Fruit fly (Drosophila melanogaster) whole organism, prepupa: ENCODE measurements around the gene CG15221.

ENCODE experiments used
- Blimp-1 ChIP-seq: fragments of 200-800 bp; sonication (Bioruptor generic); optimal IDR thresholded peaks from 3 replicates; lab custom pipeline; 2017; ENCODE audit warnings: missing biosample characterization, missing genetic modification characterization, mild to moderate bottlenecking, moderate library complexity, missing genetic modification reagents
- CG10631 ChIP-seq: fragments of 200-800 bp; sonication (Bioruptor generic); optimal IDR thresholded peaks from 2 replicates; lab custom pipeline; 2016; ENCODE audit warnings: missing biosample characterization, missing genetic modification characterization
- CG11762 ChIP-seq: fragments of 200-800 bp; sonication (Bioruptor generic); optimal IDR thresholded peaks from 3 replicates; lab custom pipeline; 2016; ENCODE audit warnings: missing biosample characterization, missing genetic modification characterization; ENCODE audit not compliant: insufficient read depth
- CG11902 ChIP-seq: fragments of 200-800 bp; sonication (Bioruptor generic); optimal IDR thresholded peaks from 3 replicates; lab custom pipeline; 2016; ENCODE audit warnings: missing biosample characterization, missing genetic modification characterization
- CG15336 ChIP-seq: fragments of 200-800 bp; sonication (Bioruptor generic); IDR thresholded peaks from 2 replicates; pipeline ENCODE4 v1.3.6; 2022; ENCODE audit warnings: missing biosample characterization, missing genetic modification characterization
- CG1621 ChIP-seq: fragments of 200-800 bp; sonication (Bioruptor generic); optimal IDR thresholded peaks from 3 replicates; lab custom pipeline; 2018; ENCODE audit warnings: missing biosample characterization, mild to moderate bottlenecking, missing genetic modification characterization
- CG16779 ChIP-seq: fragments of 200-800 bp; sonication (Bioruptor generic); optimal IDR thresholded peaks from 3 replicates; lab custom pipeline; 2017; ENCODE audit warnings: missing biosample characterization, mild to moderate bottlenecking, missing genetic modification characterization
- CG3032 ChIP-seq: fragments of 200-800 bp; optimal IDR thresholded peaks from 2 replicates; lab custom pipeline; 2019; ENCODE audit warnings: missing biosample characterization, mild to moderate bottlenecking, missing genetic modification characterization, moderate library complexity
- CG31627 ChIP-seq: fragments of 200-800 bp; sonication (Bioruptor generic); optimal IDR thresholded peaks from 3 replicates; lab custom pipeline; 2016; ENCODE audit warnings: missing biosample characterization, missing genetic modification characterization
- CG32006 ChIP-seq: fragments of 200-800 bp; sonication (Bioruptor generic); optimal IDR thresholded peaks from 3 replicates; lab custom pipeline; 2017; ENCODE audit warnings: missing biosample characterization, mild to moderate bottlenecking, missing genetic modification characterization
- CG3919 ChIP-seq: fragments of 200-800 bp; sonication (Bioruptor generic); optimal IDR thresholded peaks from 3 replicates; lab custom pipeline; 2016; ENCODE audit warnings: missing biosample characterization, missing genetic modification characterization
- CG4318 ChIP-seq: fragments of 200-800 bp; sonication (Bioruptor generic); optimal IDR thresholded peaks from 3 replicates; lab custom pipeline; 2017; ENCODE audit warnings: missing biosample characterization, mild to moderate bottlenecking, missing genetic modification characterization
- CG6163 ChIP-seq: fragments of 200-800 bp; sonication (Bioruptor generic); IDR thresholded peaks from 3 replicates; pipeline ENCODE4 v1.3.6; 2022; ENCODE audit warnings: missing biosample characterization, missing genetic modification characterization
- CG6792 ChIP-seq: fragments of 200-800 bp; sonication (Bioruptor generic); optimal IDR thresholded peaks from 3 replicates; lab custom pipeline; 2016; ENCODE audit warnings: missing biosample characterization, missing genetic modification characterization
- CG6808 ChIP-seq: fragments of 200-800 bp; sonication (Bioruptor generic); optimal IDR thresholded peaks from 3 replicates; lab custom pipeline; 2017; ENCODE audit warnings: missing biosample characterization, missing genetic modification characterization, mild to moderate bottlenecking, moderate library complexity, missing genetic modification reagents
- CG6854 ChIP-seq: fragments of 200-800 bp; sonication (Bioruptor generic); optimal IDR thresholded peaks from 2 replicates; lab custom pipeline; 2017; ENCODE audit warnings: missing biosample characterization, mild to moderate bottlenecking, missing genetic modification characterization
- CG7368 ChIP-seq: fragments of 200-800 bp; sonication (Bioruptor generic); optimal IDR thresholded peaks from 3 replicates; lab custom pipeline; 2016; ENCODE audit warnings: missing biosample characterization, missing genetic modification characterization
- CG8319 ChIP-seq: fragments of 200-800 bp; sonication (Bioruptor generic); optimal IDR thresholded peaks from 3 replicates; lab custom pipeline; 2016; ENCODE audit warnings: missing biosample characterization, missing genetic modification characterization
- CG8632 ChIP-seq: fragments of 200-800 bp; sonication (Bioruptor generic); optimal IDR thresholded peaks from 3 replicates; lab custom pipeline; 2016; ENCODE audit warnings: missing biosample characterization, missing genetic modification characterization
- CG9139 ChIP-seq: fragments of 200-800 bp; sonication (Bioruptor generic); optimal IDR thresholded peaks from 3 replicates; lab custom pipeline; 2017; ENCODE audit warnings: missing biosample characterization, mild to moderate bottlenecking, missing genetic modification characterization
- Eip78C ChIP-seq: fragments of 200-800 bp; sonication (Bioruptor generic); peaks from one replicate; lab custom pipeline; 2016; ENCODE audit warnings: missing biosample characterization, missing genetic modification characterization
- Eip93F ChIP-seq: fragments of 200-800 bp; sonication (Bioruptor generic); optimal IDR thresholded peaks from 2 replicates; lab custom pipeline; 2016; ENCODE audit warnings: missing biosample characterization, mild to moderate bottlenecking, missing genetic modification characterization
- Ets21C ChIP-seq: fragments of 200-800 bp; sonication (Bioruptor generic); optimal IDR thresholded peaks from 3 replicates; lab custom pipeline; 2016; ENCODE audit warnings: missing biosample characterization, missing genetic modification characterization
- Gug ChIP-seq: fragments of 200-800 bp; sonication (Bioruptor generic); IDR thresholded peaks from 2 replicates; pipeline ENCODE4 v1.3.6; 2022; ENCODE audit warnings: missing biosample characterization, missing genetic modification characterization
- Hr38 ChIP-seq: sonication (Bioruptor generic); optimal IDR thresholded peaks from 2 replicates; lab custom pipeline; 2016; ENCODE audit warnings: missing biosample characterization, missing genetic modification characterization
- Hr39 ChIP-seq: fragments of 200-800 bp; sonication (Bioruptor generic); optimal IDR thresholded peaks from 2 replicates; lab custom pipeline; 2016; ENCODE audit warnings: missing biosample characterization, missing genetic modification characterization
- Hr4 ChIP-seq: fragments of 200-800 bp; sonication (Bioruptor generic); optimal IDR thresholded peaks from 3 replicates; lab custom pipeline; 2016; ENCODE audit warnings: missing biosample characterization, missing genetic modification characterization
- Lpt ChIP-seq: fragments of 200-800 bp; sonication (Bioruptor generic); optimal IDR thresholded peaks from 3 replicates; lab custom pipeline; 2016; ENCODE audit warnings: missing biosample characterization, missing genetic modification characterization
- OdsH ChIP-seq: fragments of 200-800 bp; sonication (Bioruptor generic); optimal IDR thresholded peaks from 3 replicates; lab custom pipeline; 2016; ENCODE audit warnings: missing biosample characterization, missing genetic modification characterization
- Smox ChIP-seq: fragments of 200-800 bp; sonication (Bioruptor generic); optimal IDR thresholded peaks from 3 replicates; lab custom pipeline; 2016; ENCODE audit warnings: missing biosample characterization, missing genetic modification characterization
- Sox102F ChIP-seq: fragments of 200-800 bp; sonication (Bioruptor generic); optimal IDR thresholded peaks from 2 replicates; lab custom pipeline; 2016; ENCODE audit warnings: missing biosample characterization, mild to moderate bottlenecking, missing genetic modification characterization
- Sox14 ChIP-seq: fragments of 200-800 bp; sonication (Bioruptor generic); optimal IDR thresholded peaks from 3 replicates; lab custom pipeline; 2016; ENCODE audit warnings: missing biosample characterization, missing genetic modification characterization
- Sox15 ChIP-seq: fragments of 200-800 bp; sonication (Bioruptor generic); optimal IDR thresholded peaks from 3 replicates; lab custom pipeline; 2016; ENCODE audit warnings: missing biosample characterization, missing genetic modification characterization
- achi ChIP-seq: fragments of 200-800 bp; sonication (Bioruptor generic); optimal IDR thresholded peaks from 3 replicates; lab custom pipeline; 2016; ENCODE audit warnings: missing biosample characterization, missing genetic modification characterization
- acj6 ChIP-seq: fragments of 200-800 bp; sonication (Bioruptor generic); optimal IDR thresholded peaks from 3 replicates; lab custom pipeline; 2016; ENCODE audit warnings: missing biosample characterization, missing genetic modification characterization
- cyc ChIP-seq: fragments of 200-800 bp; sonication (Bioruptor generic); optimal IDR thresholded peaks from 3 replicates; lab custom pipeline; 2016; ENCODE audit warnings: missing biosample characterization, missing genetic modification characterization
- eg ChIP-seq: fragments of 200-800 bp; sonication (Bioruptor generic); IDR thresholded peaks from 3 replicates; pipeline ENCODE4 v1.3.6; 2022; ENCODE audit warnings: missing biosample characterization, missing genetic modification characterization
- esn ChIP-seq: fragments of 200-800 bp; sonication (Bioruptor generic); optimal IDR thresholded peaks from 2 replicates; lab custom pipeline; 2016; ENCODE audit warnings: missing biosample characterization, mild to moderate bottlenecking, missing genetic modification characterization, moderate library complexity
- fd59A ChIP-seq: fragments of 200-800 bp; sonication (Bioruptor generic); optimal IDR thresholded peaks from 2 replicates; lab custom pipeline; 2017; ENCODE audit warnings: missing biosample characterization, mild to moderate bottlenecking, missing genetic modification characterization, missing genetic modification reagents
- fd85E ChIP-seq: fragments of 200-800 bp; sonication (Bioruptor generic); optimal IDR thresholded peaks from 3 replicates; lab custom pipeline; 2016; ENCODE audit warnings: missing biosample characterization, missing genetic modification characterization
- lz ChIP-seq: fragments of 200-800 bp; sonication (Bioruptor generic); optimal IDR thresholded peaks from 3 replicates; lab custom pipeline; 2016; ENCODE audit warnings: missing biosample characterization, missing genetic modification characterization
- pdm3 ChIP-seq: fragments of 200-800 bp; sonication (Bioruptor generic); optimal IDR thresholded peaks from 3 replicates; lab custom pipeline; 2016; ENCODE audit warnings: missing biosample characterization, missing genetic modification characterization
- spab ChIP-seq: fragments of 200-800 bp; sonication (Bioruptor generic); optimal IDR thresholded peaks from 2 replicates; lab custom pipeline; 2017; ENCODE audit warnings: missing biosample characterization, mild to moderate bottlenecking, missing genetic modification characterization, missing genetic modification reagents
- svp ChIP-seq: fragments of 200-800 bp; sonication (Bioruptor generic); peaks from one replicate; lab custom pipeline; 2016; ENCODE audit warnings: missing biosample characterization, missing genetic modification characterization
- topi ChIP-seq: fragments of 200-800 bp; sonication (Bioruptor generic); optimal IDR thresholded peaks from 3 replicates; lab custom pipeline; 2016; ENCODE audit warnings: missing biosample characterization, missing genetic modification characterization
- vri ChIP-seq: fragments of 200-800 bp; sonication (Bioruptor generic); optimal IDR thresholded peaks from 3 replicates; lab custom pipeline; 2016; ENCODE audit warnings: missing biosample characterization, mild to moderate bottlenecking, missing genetic modification characterization

CG15221 gene

dm6 chrX:11684462-11684861 is 39.6 kb upstream of the CG15221 start (continued):
- TF ChIP-seq Hr38 (GFP tag; lab: Kevin White, UChicago) (no peak), CG4318 (GFP tag; lab: Kevin White, UChicago) (no peak), CG9139 (GFP tag; lab: Kevin White, UChicago) (peak; percentile 28), Hr39 (GFP tag; lab: Kevin White, UChicago) (peak; percentile 14), Sox15 (GFP tag; lab: Kevin White, UChicago) (no peak), CG6163 (peak; percentile 80), OdsH (GFP tag; lab: Kevin White, UChicago) (peak; percentile 22), Eip78C (peak; percentile 61), Ets21C (GFP tag; lab: Kevin White, UChicago) (no peak), CG11902 (GFP tag; lab: Kevin White, UChicago) (no peak), CG15336 (GFP tag; lab: Robert Waterston, UW) (0 out of 2 replicates have a peak, but pooled peaks have one; percentile 31), eg (GFP tag; lab: Robert Waterston, UW) (peak; percentile 56; the same call in 1 of the 3 replicates), Smox (GFP tag; lab: Kevin White, UChicago) (peak; percentile 30), Lpt (no peak), topi (peak; percentile 11), pdm3 (peak; percentile 28), fd85E (GFP tag; lab: Kevin White, UChicago) (no peak), Eip93F (GFP tag; lab: Kevin White, UChicago) (peak; percentile 84), CG7368 (GFP tag; lab: Kevin White, UChicago) (no peak), Gug (no peak), Sox102F (GFP tag; lab: Kevin White, UChicago) (peak; percentile 62), lz (GFP tag; lab: Kevin White, UChicago) (no peak), fd59A (GFP tag; lab: Kevin White, UChicago) (peak; percentile 12), CG6808 (GFP tag; lab: Kevin White, UChicago) (peak; percentile 39), CG8319 (GFP tag; lab: Kevin White, UChicago) (no peak), svp (GFP tag; lab: Kevin White, UChicago) (peak; percentile 78), esn (GFP tag; lab: Kevin White, UChicago) (peak; percentile 34), CG6792 (GFP tag; lab: Kevin White, UChicago) (peak; percentile 19), acj6 (GFP tag; lab: Kevin White, UChicago) (peak; percentile 31), vri (peak; percentile 60), achi (GFP tag; lab: Kevin White, UChicago) (peak; percentile 34), CG3032 (tag; lab: Kevin White, UChicago) (peak; percentile 24)

DNA sequence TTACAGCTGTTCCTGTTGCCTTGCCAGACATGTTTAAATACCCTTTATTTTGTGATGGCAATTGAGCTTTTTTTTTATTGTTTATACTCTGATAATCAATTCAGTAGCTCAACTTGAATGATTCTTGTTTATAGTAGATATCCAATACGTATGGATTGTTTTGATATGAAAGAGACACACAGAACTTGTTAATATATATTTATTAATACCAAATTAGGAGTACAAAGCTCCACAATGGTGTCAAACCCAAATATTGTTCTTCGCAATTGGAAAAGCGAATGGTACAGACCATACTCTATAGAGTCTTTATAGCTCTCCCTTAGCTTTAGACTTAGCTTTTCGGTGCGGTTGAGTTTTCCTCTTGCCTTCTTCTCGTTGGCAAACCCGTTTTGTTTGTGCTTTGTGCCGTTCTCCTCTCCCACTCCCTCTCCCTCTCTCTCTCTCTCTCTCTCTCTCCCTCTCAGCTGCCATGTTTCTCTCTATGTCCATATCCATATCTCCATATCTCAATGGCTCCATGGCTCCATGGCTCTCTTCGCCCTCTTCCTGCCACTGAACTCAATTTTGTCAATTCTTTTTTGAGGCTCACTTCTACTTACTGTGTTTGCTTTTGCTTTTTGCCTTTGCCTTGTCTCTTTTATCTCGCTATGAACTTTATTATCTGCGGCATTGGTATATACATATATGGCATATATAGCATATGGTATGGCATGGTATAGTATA is 38.0 kb upstream of the CG15221 start:
- TF ChIP-seq CG11762 (GFP tag; lab: Kevin White, UChicago) (peak; percentile 56), esn (GFP tag; lab: Kevin White, UChicago) (peak; percentile 86), Sox15 (GFP tag; lab: Kevin White, UChicago) (peak; percentile 54), CG31627 (GFP tag; lab: Kevin White, UChicago) (peak; percentile 67), Eip93F (GFP tag; lab: Kevin White, UChicago) (peak; percentile 59), CG6808 (GFP tag; lab: Kevin White, UChicago) (peak; percentile 87), CG11902 (GFP tag; lab: Kevin White, UChicago) (peak; percentile 55), Sox14 (GFP tag; lab: Kevin White, UChicago) (peak; percentile 66), Eip78C (peak; percentile 91), CG8319 (GFP tag; lab: Kevin White, UChicago) (peak; percentile 65), topi (peak; percentile 83), fd59A (GFP tag; lab: Kevin White, UChicago) (peak; percentile 87), CG6854 (GFP tag; lab: Kevin White, UChicago) (peak; percentile 31), CG1621 (tag; lab: Kevin White, UChicago) (peak; percentile 52), cyc (peak; percentile 69), CG6163 (peak; percentile 53; the same call in 1 of the 3 replicates), spab (GFP tag; lab: Kevin White, UChicago) (peak; percentile 81), CG10631 (GFP tag; lab: Kevin White, UChicago) (peak; percentile 90), CG9139 (GFP tag; lab: Kevin White, UChicago) (peak; percentile 60), CG32006 (GFP tag; lab: Kevin White, UChicago) (peak; percentile 76), achi (GFP tag; lab: Kevin White, UChicago) (peak; percentile 83), pdm3 (peak; percentile 78), CG8632 (peak; percentile 71), Blimp-1 (GFP tag; lab: Kevin White, UChicago) (peak; percentile 29), CG3919 (GFP tag; lab: Kevin White, UChicago) (peak; percentile 68), CG16779 (tag; lab: Kevin White, UChicago) (peak; percentile 55), Hr4 (GFP tag; lab: Kevin White, UChicago) (peak; percentile 22), Gug (no peak), CG6792 (GFP tag; lab: Kevin White, UChicago) (peak; percentile 79), acj6 (GFP tag; lab: Kevin White, UChicago) (peak; percentile 81)
